Fruit fly (Drosophila melanogaster) S2 (cell line): ENCODE results near the gene VhaM9.7-a.

ENCODE experiments used
- CG8478 ChIP-seq: fragments of >200 bp; optimal IDR thresholded peaks from 2 replicates; lab custom pipeline; 2018
- CTCF ChIP-seq, 2 experiments: fragments of >200 bp; optimal IDR thresholded peaks; 2 replicates each; lab custom pipeline; 2018

DNA sequence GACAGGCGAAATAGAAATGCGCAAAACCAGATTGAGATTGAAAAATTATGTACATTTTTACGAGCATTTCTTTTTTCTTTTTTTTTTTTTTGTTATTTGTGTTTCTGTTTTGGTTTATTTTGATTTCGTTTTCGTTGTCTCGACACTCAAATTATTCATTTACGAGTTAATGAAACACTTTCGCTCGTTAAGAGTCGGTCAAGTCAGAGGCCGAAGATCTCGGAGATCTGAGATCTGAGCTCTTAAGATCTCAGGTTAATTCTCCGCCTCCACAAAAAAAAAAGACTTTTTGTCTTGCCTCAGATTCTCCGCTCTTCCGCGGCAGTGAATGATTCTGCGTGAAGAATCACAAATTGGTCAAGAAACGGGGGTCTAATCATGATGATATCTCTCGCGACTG, 3.3 kb downstream of the VhaM9.7-a start:
- TF ChIP-seq CTCF (optimal IDR thresholded peaks at IDR 0.05; lab: Kevin White, UChicago) (no peak), CG8478 (lab: Kevin White, UChicago) (no peak)
